Fruit fly (Drosophila melanogaster): ENCODE results near the gene CG34269.

CG34269 gene

DNA sequence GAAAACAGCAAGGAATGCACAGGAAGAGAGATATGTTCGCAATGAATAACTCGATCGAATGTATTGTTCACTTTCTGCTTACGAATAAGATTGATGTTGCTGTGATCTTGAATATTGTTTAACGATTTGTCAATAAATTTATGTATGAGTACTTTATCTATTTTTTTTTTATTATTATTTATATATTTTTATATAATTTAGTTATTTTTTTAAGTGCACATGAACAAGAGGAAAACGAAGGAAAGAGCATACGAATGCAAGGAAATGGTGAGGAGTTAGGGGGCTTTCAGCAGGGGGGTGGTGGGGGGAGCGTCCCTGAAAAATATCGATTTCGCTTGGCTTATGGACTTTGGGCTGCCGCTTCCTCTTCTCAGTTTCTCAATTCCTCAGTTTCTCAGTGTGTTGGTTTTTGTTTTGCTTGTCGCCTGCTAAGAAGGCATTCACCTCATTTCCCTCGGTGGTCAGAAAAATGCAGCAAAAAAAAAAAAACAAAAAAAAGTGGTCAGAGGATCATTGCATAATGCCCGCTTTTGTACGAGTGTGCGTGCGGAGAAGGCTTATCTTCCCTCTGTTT is 3.2 kb downstream of the CG34269 start (continued):
- TF ChIP-seq CG11762 (GFP tag; optimal IDR thresholded peaks at IDR 0.05; ENCODE audit: insufficient read depth), result peak; percentile 46
- peak; percentile 70 for TF ChIP-seq svp (GFP tag)
- peak; percentile 47 for TF ChIP-seq esn (GFP tag; optimal IDR thresholded peaks at IDR 0.05)
- peak; percentile 12 for TF ChIP-seq cyc (GFP tag; optimal IDR thresholded peaks at IDR 0.05)
- peak; percentile 83 for TF ChIP-seq CG10631 (GFP tag; optimal IDR thresholded peaks at IDR 0.05)
- no peak for TF ChIP-seq CG31627 (GFP tag; optimal IDR thresholded peaks at IDR 0.05)
- no peak for TF ChIP-seq fd85E (GFP tag; optimal IDR thresholded peaks at IDR 0.05)
- TF ChIP-seq CG6163 (GFP tag; IDR thresholded peaks at IDR 0.05), result peak; percentile 84
- peak; percentile 93 for TF ChIP-seq Ets96B (tag; optimal IDR thresholded peaks at IDR 0.05)
- TF ChIP-seq fkh (GFP tag; optimal IDR thresholded peaks at IDR 0.05), result no peak
- peak; percentile 76 for TF ChIP-seq achi (GFP tag; optimal IDR thresholded peaks at IDR 0.05)
- peak; percentile 83 for TF ChIP-seq CG10669 (GFP tag; optimal IDR thresholded peaks at IDR 0.05)
- TF ChIP-seq Ets21C (GFP tag; optimal IDR thresholded peaks at IDR 0.05), result no peak
- peak; percentile 78 for TF ChIP-seq CG15336 (GFP tag; IDR thresholded peaks at IDR 0.05)
- peak; percentile 34 for TF ChIP-seq topi (GFP tag; optimal IDR thresholded peaks at IDR 0.05)
- peak; percentile 88 for TF ChIP-seq dsx (GFP tag; optimal IDR thresholded peaks at IDR 0.05; ENCODE audit: poor library complexity, severe bottlenecking)
- TF ChIP-seq Gug (GFP tag; IDR thresholded peaks at IDR 0.05), result no peak

dm6 chr3L:533807-534206 is 5.7 kb downstream of the CG34269 start:
- TF ChIP-seq net (GFP tag; optimal IDR thresholded peaks at IDR 0.05) (peak; percentile 12), CG8632 (GFP tag; optimal IDR thresholded peaks at IDR 0.05) (no peak), salr (GFP tag; optimal IDR thresholded peaks at IDR 0.05) (no peak), CG7368 (GFP tag; optimal IDR thresholded peaks at IDR 0.05) (peak; percentile 2), fd85E (GFP tag; optimal IDR thresholded peaks at IDR 0.05) (no peak), CG31627 (GFP tag; optimal IDR thresholded peaks at IDR 0.05) (no peak), Ets21C (GFP tag; optimal IDR thresholded peaks at IDR 0.05) (no peak), dac (GFP tag; optimal IDR thresholded peaks at IDR 0.05) (no peak), fd59A (GFP tag; optimal IDR thresholded peaks at IDR 0.05) (no peak), fkh (GFP tag; optimal IDR thresholded peaks at IDR 0.05) (no peak), Lpt (GFP tag; optimal IDR thresholded peaks at IDR 0.05) (no peak), achi (GFP tag; optimal IDR thresholded peaks at IDR 0.05) (no peak), Sox15 (GFP tag; optimal IDR thresholded peaks at IDR 0.05) (no peak), CG8319 (GFP tag; optimal IDR thresholded peaks at IDR 0.05) (no peak), CG34406 (GFP tag; optimal IDR thresholded peaks at IDR 0.05) (no peak), Gug (GFP tag; IDR thresholded peaks at IDR 0.05) (no peak), OdsH (GFP tag; optimal IDR thresholded peaks at IDR 0.05) (peak; percentile 7), Blimp-1 (GFP tag; optimal IDR thresholded peaks at IDR 0.05) (no peak), Eip93F (GFP tag; optimal IDR thresholded peaks at IDR 0.05) (no peak), eg (GFP tag; IDR thresholded peaks at IDR 0.05) (peak; percentile 68), Smox (GFP tag; optimal IDR thresholded peaks at IDR 0.05) (peak; percentile 6), acj6 (GFP tag; optimal IDR thresholded peaks at IDR 0.05) (peak; percentile 17), topi (GFP tag; optimal IDR thresholded peaks at IDR 0.05) (no peak), Ets96B (tag; optimal IDR thresholded peaks at IDR 0.05) (no peak), CG16779 (tag; optimal IDR thresholded peaks at IDR 0.05) (no peak), CG4318 (GFP tag; optimal IDR thresholded peaks at IDR 0.05) (no peak), CG15336 (GFP tag; IDR thresholded peaks at IDR 0.05) (peak; percentile 66), CG10669 (GFP tag; optimal IDR thresholded peaks at IDR 0.05) (no peak), CG1621 (tag; optimal IDR thresholded peaks at IDR 0.05) (no peak), Eip78C (GFP tag) (peak; percentile 72), esn (GFP tag; optimal IDR thresholded peaks at IDR 0.05) (peak; percentile 38), CG10631 (GFP tag; optimal IDR thresholded peaks at IDR 0.05) (no peak), CG11294 (GFP tag; IDR thresholded peaks at IDR 0.05) (peak; percentile 36; the same call in 1 of the 2 replicates), CG6792 (GFP tag; optimal IDR thresholded peaks at IDR 0.05) (no peak), Sox102F (GFP tag; optimal IDR thresholded peaks at IDR 0.05) (no peak), CG3032 (tag; optimal IDR thresholded peaks at IDR 0.05) (no peak), Met (GFP tag; optimal IDR thresholded peaks at IDR 0.05) (peak; percentile 28), Hr38 (GFP tag; optimal IDR thresholded peaks at IDR 0.05) (no peak), CG6854 (GFP tag; optimal IDR thresholded peaks at IDR 0.05) (no peak), CG6808 (GFP tag; optimal IDR thresholded peaks at IDR 0.05) (no peak), CG11902 (GFP tag; optimal IDR thresholded peaks at IDR 0.05) (no peak), ss (GFP tag; optimal IDR thresholded peaks at IDR 0.05) (no peak), dsx (GFP tag; optimal IDR thresholded peaks at IDR 0.05; ENCODE audit: poor library complexity, severe bottlenecking) (no peak), Hr4 (GFP tag; optimal IDR thresholded peaks at IDR 0.05) (peak; percentile 59)

Data from whole organism, prepupa.